Worm (Caenorhabditis elegans) whole organism, L1 larva: ENCODE results near the gene mct-6.

Source experiments
- aly-2 ChIP-seq: fragments of 150-350 bp; optimal IDR thresholded peaks from 2 replicates; lab custom pipeline; 2014; ENCODE audit warnings: missing biosample characterization, missing genetic modification characterization
- fkh-10 ChIP-seq: sonication (generic microtip); optimal IDR thresholded peaks from 2 replicates; lab custom pipeline; 2017; ENCODE audit warnings: missing biosample characterization, missing genetic modification reagents, missing genetic modification characterization
- pqm-1 ChIP-seq: sonication (generic microtip); optimal IDR thresholded peaks from 3 replicates; lab custom pipeline; 2017; ENCODE audit warnings: missing biosample characterization, missing genetic modification characterization

DNA sequence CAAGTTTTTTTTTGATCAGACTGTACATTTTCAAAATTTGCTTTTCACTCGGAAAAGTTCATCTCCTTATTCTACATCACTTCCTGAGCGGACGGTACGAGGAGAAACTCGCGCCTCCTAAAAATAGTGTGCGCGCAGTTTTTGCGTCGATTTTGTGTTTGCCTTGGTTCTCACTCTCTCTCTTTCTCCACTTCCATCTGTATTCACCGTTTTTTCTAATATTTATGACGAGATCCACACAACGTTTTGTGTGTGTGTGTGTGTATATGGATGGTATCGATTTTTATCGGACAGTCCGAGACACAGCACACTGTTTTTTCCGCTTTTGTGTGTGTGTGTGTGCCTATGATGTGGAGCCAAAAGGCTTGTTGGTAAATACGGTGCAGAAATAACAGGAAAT, 36.9 kb downstream of the mct-6 start:
- TF ChIP-seq pqm-1 (tag; lab: Kevin White, UChicago) = no peak
- TF ChIP-seq aly-2 (tag; lab: Kevin White, UChicago) = no peak
- TF ChIP-seq fkh-10 (GFP tag; lab: Kevin White, UChicago) = no peak
